Worm (Caenorhabditis elegans) whole organism, midembryonic: ENCODE data around the gene fbxa-78.
A peak's percentile ranks its signal among the peaks of the same experiment; 100 is the strongest.

ENCODE experiments used
- T22C8.4 ChIP-seq: fragments of 200-800 bp; sonication (Bioruptor generic); IDR thresholded peaks from 2 replicates; pipeline ENCODE4 v1.3.6; 2022; ENCODE audit warnings: missing genetic modification characterization, missing compliant biosample characterization
- cog-1 ChIP-seq: sonication (generic microtip); optimal IDR thresholded peaks from 2 replicates; lab custom pipeline; 2016; ENCODE audit warnings: missing genetic modification characterization, missing compliant biosample characterization
- flt-1 ChIP-seq: fragments of 200-800 bp; sonication (Bioruptor generic); IDR thresholded peaks from 2 replicates; pipeline ENCODE4 v1.3.6; 2022; ENCODE audit warnings: missing genetic modification characterization, missing compliant biosample characterization
- klf-2 ChIP-seq: fragments of 200-800 bp; sonication (Bioruptor generic); conservative IDR thresholded peaks from 2 replicates; pipeline ENCODE4 v1.3.6; 2022; ENCODE audit warnings: missing genetic modification reagents, missing genetic modification characterization, missing compliant biosample characterization
- med-1 ChIP-seq: sonication (generic microtip); optimal IDR thresholded peaks from 2 replicates; lab custom pipeline; 2017; ENCODE audit warnings: missing genetic modification characterization, mild to moderate bottlenecking, missing compliant biosample characterization, antibody characterized with exemption, missing genetic modification reagents; ENCODE audit not compliant: insufficient read depth
- ref-1 ChIP-seq: fragments of 200-800 bp; sonication (Bioruptor generic); conservative IDR thresholded peaks from 2 replicates; pipeline ENCODE4 v1.3.6; 2022; ENCODE audit warnings: missing genetic modification reagents, missing genetic modification characterization, missing compliant biosample characterization
- tab-1 ChIP-seq: fragments of 200-800 bp; sonication (Bioruptor generic); IDR thresholded peaks from 2 replicates; pipeline ENCODE4 v1.3.6; 2022; ENCODE audit warnings: missing genetic modification characterization, missing compliant biosample characterization
- ztf-23 ChIP-seq: fragments of 200-800 bp; sonication (Bioruptor generic); IDR thresholded peaks from 2 replicates; pipeline ENCODE4 v1.3.6; 2022; ENCODE audit warnings: missing genetic modification reagents, missing genetic modification characterization, missing compliant biosample characterization
- ztf-29 ChIP-seq: fragments of 200-800 bp; sonication (Bioruptor generic); IDR thresholded peaks from 2 replicates; pipeline ENCODE4 v1.3.6; 2022; ENCODE audit warnings: missing genetic modification reagents, missing genetic modification characterization, missing compliant biosample characterization

fbxa-78 gene

ce11 chrIII:1249111-1249583 lies 9.1 kb downstream of the fbxa-78 start, which contains the start of the genes fbxa-76 and fbxa-77:
Gene fbxa-76, minus strand, starts transcription at chrIII:1249161.
Gene fbxa-77, plus strand, starts transcription at chrIII:1249475.
- TF ChIP-seq ztf-23 (GFP tag; lab: Robert Waterston, UW) (no peak), tab-1 (no peak), klf-2 (GFP tag; lab: Robert Waterston, UW) (no peak), ref-1 (GFP tag; lab: Robert Waterston, UW) (no peak), T22C8.4 (GFP tag; lab: Robert Waterston, UW) (no peak), cog-1 (tag; lab: Kevin White, UChicago) (no peak), flt-1 (GFP tag; lab: Robert Waterston, UW) (no peak), med-1 (no peak), ztf-29 (GFP tag; lab: Robert Waterston, UW) (no peak)

DNA sequence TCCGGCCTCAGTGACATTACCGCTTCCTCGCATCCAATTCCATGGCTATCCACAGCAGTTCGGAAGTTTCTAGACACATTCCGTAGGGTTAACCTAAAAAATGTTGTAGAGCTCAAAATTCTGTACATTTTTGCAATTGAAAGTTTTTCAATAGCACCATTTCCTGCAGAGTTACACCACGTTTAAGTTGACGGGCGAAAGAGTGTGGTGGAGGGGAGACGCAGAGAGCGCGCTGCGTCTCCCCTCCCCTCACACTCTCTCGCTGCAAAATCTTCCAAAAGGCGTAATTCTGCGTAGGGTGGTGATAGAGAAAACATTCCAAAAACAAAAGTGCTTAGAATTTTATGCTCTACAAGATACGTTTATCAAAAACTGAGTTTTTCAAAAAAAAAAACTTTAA lies 9.9 kb downstream of the fbxa-78 start:
- TF ChIP-seq tab-1 (no peak), klf-2 (GFP tag; lab: Robert Waterston, UW) (no peak), ztf-29 (GFP tag; lab: Robert Waterston, UW) (no peak), flt-1 (GFP tag; lab: Robert Waterston, UW) (no peak), cog-1 (tag; lab: Kevin White, UChicago) (no peak), ztf-23 (GFP tag; lab: Robert Waterston, UW) (no peak)

DNA sequence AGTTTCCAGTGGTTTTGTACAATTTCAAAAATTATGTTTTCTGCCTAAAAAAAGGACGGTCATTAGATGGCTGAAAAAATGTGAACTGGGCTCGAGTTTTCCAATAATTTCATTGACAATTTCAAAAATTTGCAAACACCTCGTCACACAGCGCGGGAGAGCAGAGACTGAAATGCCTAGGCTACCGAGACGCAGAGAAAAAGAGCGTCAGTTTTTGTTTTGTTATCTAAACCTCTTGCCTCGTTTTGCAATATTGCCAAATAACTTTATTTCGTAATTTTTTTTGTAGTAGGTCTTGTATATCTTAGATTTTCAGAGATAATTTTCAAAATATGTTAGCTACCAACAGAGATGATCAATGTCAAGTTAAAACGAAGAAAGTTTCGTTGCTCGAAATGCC lies 15.1 kb downstream of the fbxa-78 start, which contains the start of gene fbxa-63:
TSS of gene fbxa-63 (plus strand) at position 310 of the 400 bp plus-strand sequence.
- no peak for TF ChIP-seq cog-1 (tag; lab: Kevin White, UChicago)
- TF ChIP-seq ztf-29 (GFP tag; lab: Robert Waterston, UW): no peak
- no peak for TF ChIP-seq ref-1 (GFP tag; lab: Robert Waterston, UW)
- TF ChIP-seq med-1: no peak
- no peak for TF ChIP-seq tab-1
- TF ChIP-seq klf-2 (GFP tag; lab: Robert Waterston, UW): no peak
- no peak for TF ChIP-seq T22C8.4 (GFP tag; lab: Robert Waterston, UW)
- TF ChIP-seq flt-1 (GFP tag; lab: Robert Waterston, UW): no peak
- no peak for TF ChIP-seq ztf-23 (GFP tag; lab: Robert Waterston, UW)

ce11 chrIII:1238704-1239103 lies 19.6 kb downstream of the fbxa-78 start, which contains the start of gene fbxa-61:
Gene fbxa-61, plus strand, starts transcription at chrIII:1239048.
- no peak for TF ChIP-seq T22C8.4 (GFP tag; lab: Robert Waterston, UW)
- TF ChIP-seq med-1: no peak
- no peak for TF ChIP-seq ztf-23 (GFP tag; lab: Robert Waterston, UW)
- TF ChIP-seq klf-2 (GFP tag; lab: Robert Waterston, UW): no peak
- no peak for TF ChIP-seq ztf-29 (GFP tag; lab: Robert Waterston, UW)
- TF ChIP-seq tab-1: no peak

DNA sequence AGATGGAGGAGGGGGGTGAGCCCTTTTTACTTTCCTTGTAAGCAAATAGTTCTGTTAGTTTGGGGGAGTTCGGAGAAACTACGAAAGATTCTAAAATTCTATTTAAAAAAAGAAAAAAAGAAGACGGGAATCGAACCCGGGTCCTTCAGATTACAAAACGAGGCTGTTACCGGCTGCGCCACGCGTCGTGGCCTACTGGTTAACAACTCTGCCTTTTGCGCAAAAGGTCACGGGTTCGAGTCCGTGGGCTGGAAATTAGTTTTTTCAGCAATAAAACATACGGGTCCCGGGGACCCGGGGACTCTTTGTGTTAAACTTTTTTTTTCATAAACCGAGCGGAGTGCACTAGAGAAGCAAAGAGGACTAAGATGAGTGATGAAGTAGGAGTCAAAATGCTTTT lies 27.1 kb downstream of the fbxa-78 start:
- no peak for TF ChIP-seq ztf-23 (GFP tag; lab: Robert Waterston, UW)
- TF ChIP-seq ref-1 (GFP tag; lab: Robert Waterston, UW): no peak
- TF ChIP-seq ztf-29 (GFP tag; lab: Robert Waterston, UW): no peak
- no peak for TF ChIP-seq tab-1
- TF ChIP-seq T22C8.4 (GFP tag; lab: Robert Waterston, UW): no peak
- no peak for TF ChIP-seq klf-2 (GFP tag; lab: Robert Waterston, UW)
- TF ChIP-seq med-1: no peak
- no peak for TF ChIP-seq cog-1 (tag; lab: Kevin White, UChicago)
- no peak for TF ChIP-seq flt-1 (GFP tag; lab: Robert Waterston, UW)

- TF ChIP-seq tab-1 (no peak), flt-1 (GFP tag; lab: Robert Waterston, UW) (no peak), klf-2 (GFP tag; lab: Robert Waterston, UW) (no peak), ztf-29 (GFP tag; lab: Robert Waterston, UW) (no peak), ref-1 (GFP tag; lab: Robert Waterston, UW) (no peak), T22C8.4 (GFP tag; lab: Robert Waterston, UW) (no peak), med-1 (no peak), cog-1 (tag; lab: Kevin White, UChicago) (no peak), ztf-23 (GFP tag; lab: Robert Waterston, UW) (no peak)
Observed at ce11 chrIII:1230672-1231071, 27.6 kb downstream of the fbxa-78 start.

DNA sequence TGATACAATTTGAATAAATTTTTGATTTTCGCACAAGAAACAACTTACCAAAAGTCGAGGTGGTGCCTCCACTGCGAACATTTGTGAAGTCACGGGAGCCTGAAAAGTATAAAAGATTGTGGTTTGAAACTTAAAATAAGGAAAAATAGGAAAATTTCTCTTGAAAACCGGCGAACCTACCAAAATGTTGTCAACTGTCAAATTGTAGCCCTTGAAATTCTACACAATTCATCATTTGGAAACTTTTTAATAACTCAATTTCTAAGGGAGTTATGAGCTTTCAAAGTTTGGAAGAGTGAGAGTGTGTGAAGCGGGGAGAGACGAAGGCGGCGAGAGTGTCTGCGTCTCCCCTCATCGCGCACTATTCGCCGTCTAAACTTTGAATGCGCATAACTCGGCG lies 28.1 kb downstream of the fbxa-78 start, which contains the start of gene pes-4:
TSS of gene pes-4 (minus strand) at position 101 of the 400 bp plus-strand sequence.
- TF ChIP-seq T22C8.4 (GFP tag; lab: Robert Waterston, UW) (no peak), ref-1 (GFP tag; lab: Robert Waterston, UW) (no peak), tab-1 (no peak), med-1 (no peak), klf-2 (GFP tag; lab: Robert Waterston, UW) (no peak), ztf-23 (GFP tag; lab: Robert Waterston, UW) (no peak), flt-1 (GFP tag; lab: Robert Waterston, UW) (no peak), cog-1 (tag; lab: Kevin White, UChicago) (no peak), ztf-29 (GFP tag; lab: Robert Waterston, UW) (no peak)

ce11 chrIII:1229510-1229909 lies 28.7 kb downstream of the fbxa-78 start:
- TF ChIP-seq ztf-23 (GFP tag; lab: Robert Waterston, UW) (no peak), cog-1 (tag; lab: Kevin White, UChicago) (no peak), ztf-29 (GFP tag; lab: Robert Waterston, UW) (no peak), tab-1 (no peak), med-1 (no peak), ref-1 (GFP tag; lab: Robert Waterston, UW) (no peak), T22C8.4 (GFP tag; lab: Robert Waterston, UW) (no peak)

- TF ChIP-seq med-1 (no peak), klf-2 (GFP tag; lab: Robert Waterston, UW) (no peak)
Observed at ce11 chrIII:1228593-1228992, 29.7 kb downstream of the fbxa-78 start.

DNA sequence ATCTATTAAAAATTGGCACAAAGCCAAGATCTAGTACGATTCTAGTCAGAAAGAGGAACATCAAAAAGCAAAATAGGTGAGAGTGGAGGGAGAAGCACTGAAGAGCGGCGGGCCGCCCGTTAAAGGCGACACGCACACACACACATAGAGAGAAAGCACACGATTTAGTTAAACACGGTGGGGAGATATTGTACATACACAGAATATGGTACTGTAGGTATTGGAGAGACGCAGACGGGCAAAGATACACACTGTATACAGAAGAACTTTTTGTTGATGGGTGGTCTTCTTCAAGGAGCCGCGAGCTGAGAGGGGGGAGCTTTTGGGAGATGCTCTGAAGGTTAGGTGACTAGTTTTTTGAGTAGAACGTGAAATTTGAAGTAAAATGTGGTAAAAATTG lies 32.0 kb downstream of the fbxa-78 start:
- TF ChIP-seq ztf-23 (GFP tag; lab: Robert Waterston, UW) (0 out of 2 replicates have a peak, but pooled peaks have one; percentile 9), T22C8.4 (GFP tag; lab: Robert Waterston, UW) (no peak)
